Fruit fly (Drosophila melanogaster): Measurements from ENCODE around the gene CG8661.

DNA sequence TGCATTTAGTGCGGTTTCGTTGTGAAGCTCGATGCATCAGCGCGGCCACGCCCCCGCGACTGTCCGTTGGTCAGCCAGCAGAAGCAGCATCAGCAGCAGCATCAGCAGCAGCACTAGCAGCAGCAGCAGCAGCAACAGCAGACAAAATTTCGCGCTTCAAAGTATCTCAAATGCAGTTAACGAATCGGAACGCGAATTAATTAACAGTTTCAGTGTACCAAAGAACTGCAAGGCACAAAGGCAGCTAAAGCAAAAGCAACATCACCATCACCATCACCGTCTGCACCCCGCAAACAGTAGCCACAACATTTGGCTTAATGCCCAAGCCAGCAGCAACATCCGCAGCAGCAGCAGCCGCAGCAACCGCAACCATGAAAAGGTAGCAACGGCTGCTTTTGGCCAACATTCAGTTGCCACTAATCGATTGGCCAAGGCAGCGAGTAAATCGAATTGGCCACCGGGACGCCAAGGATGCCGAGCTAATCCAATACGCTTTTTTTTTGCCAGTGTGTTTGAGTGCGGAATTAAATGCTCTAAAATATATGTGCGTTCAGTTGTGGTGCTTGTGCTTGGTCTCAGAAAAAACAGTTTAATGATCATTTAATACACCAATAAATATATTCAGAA, 18.8 kb downstream of the CG8661 start:
- no peak for TF ChIP-seq CG8119 (GFP tag; IDR thresholded peaks at IDR 0.05)
- TF ChIP-seq CG32006 (GFP tag; optimal IDR thresholded peaks at IDR 0.05): no peak
- no peak for TF ChIP-seq Hr39 (GFP tag; optimal IDR thresholded peaks at IDR 0.05)
- TF ChIP-seq vri (GFP tag; optimal IDR thresholded peaks at IDR 0.05): no peak
- TF ChIP-seq CG3032 (tag; optimal IDR thresholded peaks at IDR 0.05): no peak
- TF ChIP-seq OdsH (GFP tag; optimal IDR thresholded peaks at IDR 0.05): no peak
- TF ChIP-seq CG6854 (GFP tag; optimal IDR thresholded peaks at IDR 0.05): no peak
- TF ChIP-seq CG10631 (GFP tag; optimal IDR thresholded peaks at IDR 0.05): no peak
- no peak for TF ChIP-seq CG6808 (GFP tag; optimal IDR thresholded peaks at IDR 0.05)

Data from whole organism, prepupa.